Worm (Caenorhabditis elegans) whole organism, young adult: ENCODE results near the gene F40G9.18.

ENCODE experiments used
- F49E8.2 ChIP-seq: sonication (generic microtip); optimal IDR thresholded peaks from 3 replicates; lab custom pipeline; 2017; ENCODE audit warnings: missing genetic modification characterization, mild to moderate bottlenecking, missing compliant biosample characterization, antibody characterized with exemption, moderate library complexity; ENCODE audit not compliant: insufficient read depth
- F57A8.1 ChIP-seq: fragments of 200-800 bp; sonication (Bioruptor generic); optimal IDR thresholded peaks from 2 replicates; lab custom pipeline; 2018; ENCODE audit warnings: mild to moderate bottlenecking, missing genetic modification characterization, moderate library complexity, missing compliant biosample characterization
- cebp-1 ChIP-seq, 2 experiments: fragments of 200-800 bp in 1 of 2; sonication (Bioruptor generic) in 1 of 2; sonication (generic microtip) in 1 of 2; IDR thresholded peaks in 1 of 2; optimal IDR thresholded peaks in 1 of 2; 2 replicates each; pipeline versions ENCODE4 v1.3.6 to Lab custom; 2017 to 2022; ENCODE audit warnings: missing compliant biosample characterization in 2 of 2, missing genetic modification characterization in 2 of 2, mild to moderate bottlenecking in 1 of 2, missing genetic modification reagents in 1 of 2, moderate library complexity in 1 of 2
- ceh-79 ChIP-seq: sonication (generic microtip); optimal IDR thresholded peaks from 2 replicates; lab custom pipeline; 2017; ENCODE audit warnings: mild to moderate bottlenecking, missing genetic modification characterization, missing compliant biosample characterization
- egl-18 ChIP-seq: fragments of 200-800 bp; sonication (Bioruptor generic); IDR thresholded peaks from 2 replicates; pipeline ENCODE4 v1.3.6; 2022; ENCODE audit warnings: missing genetic modification reagents, missing genetic modification characterization, missing compliant biosample characterization
- pha-4 ChIP-seq: fragments of 150-350 bp; sonication (generic microtip); optimal IDR thresholded peaks from 2 replicates; lab custom pipeline; 2014; ENCODE audit warnings: missing biosample characterization, missing genetic modification reagents, missing genetic modification characterization
- rec-8 ChIP-seq, 2 experiments: sonication (generic microtip); optimal IDR thresholded peaks; 2 replicates each; lab custom pipeline; 2016; ENCODE audit warnings: mild to moderate bottlenecking in 2 of 2, missing genetic modification characterization in 2 of 2, missing genetic modification reagents in 2 of 2, missing genotype in 2 of 2, missing biosample characterization in 1 of 2, missing compliant biosample characterization in 1 of 2, moderate library complexity in 1 of 2
- unc-130 ChIP-seq: sonication (generic microtip); optimal IDR thresholded peaks from 2 replicates; lab custom pipeline; 2016; ENCODE audit warnings: missing genetic modification reagents, missing genetic modification characterization, missing compliant biosample characterization

- TF ChIP-seq rec-8 (tag; optimal IDR thresholded peaks at IDR 0.05; lab: Kevin White, UChicago), result no peak
- TF ChIP-seq unc-130 (GFP tag; lab: Kevin White, UChicago), result no peak
- TF ChIP-seq ceh-79, result no peak
- TF ChIP-seq cebp-1 (GFP tag; IDR thresholded peaks at IDR 0.05; lab: Robert Waterston, UW), result no peak
- TF ChIP-seq cebp-1 (tag; optimal IDR thresholded peaks at IDR 0.05; lab: Kevin White, UChicago), result no peak
- no peak for TF ChIP-seq egl-18 (GFP tag; lab: Robert Waterston, UW)
- no peak for TF ChIP-seq F57A8.1 (GFP tag; lab: Kevin White, UChicago)
- no peak for TF ChIP-seq pha-4 (tag; lab: Kevin White, UChicago)
- TF ChIP-seq F49E8.2 (tag; lab: Kevin White, UChicago), result no peak
These were observed 10.2 kb downstream of the F40G9.18 start for ce11 chrIII:159149-159548.
